Worm (Caenorhabditis elegans) whole organism, midembryonic: ENCODE results near the gene C03H5.9.

Experiments used
- cog-1 ChIP-seq: sonication (generic microtip); optimal IDR thresholded peaks from 2 replicates; lab custom pipeline; 2016; ENCODE audit warnings: missing genetic modification characterization, missing compliant biosample characterization
- med-1 ChIP-seq: sonication (generic microtip); optimal IDR thresholded peaks from 2 replicates; lab custom pipeline; 2017; ENCODE audit warnings: missing genetic modification characterization, mild to moderate bottlenecking, missing compliant biosample characterization, antibody characterized with exemption, missing genetic modification reagents; ENCODE audit not compliant: insufficient read depth
- ztf-29 ChIP-seq: fragments of 200-800 bp; sonication (Bioruptor generic); IDR thresholded peaks from 2 replicates; pipeline ENCODE4 v1.3.6; 2022; ENCODE audit warnings: missing genetic modification reagents, missing genetic modification characterization, missing compliant biosample characterization

DNA sequence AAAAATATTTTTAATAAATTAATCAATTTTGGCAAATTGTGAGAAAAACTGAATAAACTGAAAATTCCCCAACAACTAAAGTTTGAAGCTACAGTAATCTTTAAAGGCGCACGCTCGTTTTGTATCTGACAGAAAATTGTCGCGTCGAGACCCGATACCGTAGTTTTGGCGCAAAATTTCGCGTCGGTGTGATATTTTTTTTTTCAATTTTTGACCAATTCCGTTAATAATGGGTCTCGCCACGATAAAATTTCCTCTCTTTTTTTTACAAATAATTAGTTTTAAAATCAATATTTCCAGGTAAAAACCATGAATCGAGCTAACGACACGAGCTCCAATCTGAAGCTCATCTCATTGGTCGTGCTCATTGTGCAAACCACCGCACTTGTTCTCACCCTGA, 10.1 kb downstream of the C03H5.9 start, which contains the start of gene nstp-4:
- no peak for TF ChIP-seq ztf-29
- TF ChIP-seq cog-1 (tag; lab: Kevin White, UChicago): no peak
- TF ChIP-seq med-1 (GFP tag; lab: Kevin White, UChicago): no peak
